Worm (Caenorhabditis elegans): Measurements from ENCODE around the gene lec-3.

Gene lec-3

DNA sequence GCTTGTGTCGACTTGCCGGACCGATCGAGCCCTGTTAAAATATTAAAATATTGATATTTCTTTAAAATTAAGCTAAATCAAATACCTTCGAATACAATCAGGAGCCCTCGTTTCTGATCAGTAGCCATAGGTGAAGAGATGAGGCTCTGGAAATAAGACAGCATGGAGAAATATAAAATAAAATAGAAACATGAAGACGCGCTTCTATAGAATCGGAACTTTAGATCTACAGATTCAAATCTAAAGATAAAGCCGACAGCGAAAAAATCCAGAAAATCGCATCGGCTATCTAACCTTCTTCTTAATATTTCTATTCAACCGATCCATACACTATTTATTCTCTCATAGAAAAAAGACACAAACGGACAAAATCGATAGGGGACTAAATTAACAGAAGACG lies 24.0 kb upstream of the lec-3 start, which contains the start of gene dtmk-1:
Gene dtmk-1 (minus strand): TSS at position 146 of the 400 bp plus-strand sequence.
- TF ChIP-seq T22C8.4 (GFP tag; IDR thresholded peaks at IDR 0.05) (no peak), flt-1 (GFP tag; IDR thresholded peaks at IDR 0.05) (no peak), ref-1 (GFP tag; conservative IDR thresholded peaks at IDR 0.05) (no peak), ztf-23 (GFP tag; IDR thresholded peaks at IDR 0.05) (no peak), cog-1 (tag; optimal IDR thresholded peaks at IDR 0.05) (no peak), ztf-29 (GFP tag; IDR thresholded peaks at IDR 0.05) (no peak), klf-2 (GFP tag; conservative IDR thresholded peaks at IDR 0.05) (no peak), med-1 (GFP tag; optimal IDR thresholded peaks at IDR 0.05; ENCODE audit: insufficient read depth) (no peak), tab-1 (GFP tag; IDR thresholded peaks at IDR 0.05) (no peak)

DNA sequence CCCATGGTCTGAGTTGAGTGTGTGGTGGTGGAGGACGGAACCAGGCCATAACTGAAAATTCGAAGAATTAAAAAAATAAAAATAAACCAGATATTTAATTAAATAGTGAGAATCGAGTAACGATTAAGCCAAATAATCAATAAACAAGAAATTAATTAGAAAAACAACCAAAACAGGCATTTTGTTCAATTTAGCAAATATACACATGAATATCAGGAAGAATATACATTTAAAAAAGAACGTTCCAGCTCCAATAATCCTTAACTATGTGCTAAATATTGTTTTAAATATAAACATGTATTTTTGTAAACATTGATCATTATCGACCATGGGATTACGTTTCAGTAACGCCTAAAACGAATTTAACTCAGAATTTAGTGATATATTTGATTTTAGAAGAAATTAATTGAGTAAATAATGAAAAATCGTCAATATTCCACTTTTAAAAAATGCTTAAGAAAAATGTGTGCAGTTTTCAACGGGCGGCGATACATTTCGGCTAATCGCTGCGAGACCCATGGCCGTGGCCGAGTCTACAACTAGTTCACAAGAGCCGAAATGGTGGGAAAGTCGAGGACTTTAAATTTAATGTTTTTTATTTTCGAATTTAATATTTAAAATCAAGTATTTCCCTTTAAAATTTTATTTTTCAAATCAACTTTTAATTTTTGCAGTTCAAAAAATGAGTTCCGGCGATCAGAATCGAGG lies 22.8 kb upstream of the lec-3 start, which contains the start of the genes R53.4 and psf-1:
Gene R53.4 (minus strand): TSS at position 51 of the 708 bp plus-strand sequence.
Gene psf-1 (plus strand): TSS at position 675 of the 708 bp plus-strand sequence.
- TF ChIP-seq med-1 (GFP tag; optimal IDR thresholded peaks at IDR 0.05; ENCODE audit: insufficient read depth) (no peak), tab-1 (GFP tag; IDR thresholded peaks at IDR 0.05) (no peak), ref-1 (GFP tag; conservative IDR thresholded peaks at IDR 0.05) (no peak), klf-2 (GFP tag; conservative IDR thresholded peaks at IDR 0.05) (no peak), cog-1 (tag; optimal IDR thresholded peaks at IDR 0.05) (no peak), T22C8.4 (GFP tag; IDR thresholded peaks at IDR 0.05) (no peak), ztf-29 (GFP tag; IDR thresholded peaks at IDR 0.05) (no peak)

DNA sequence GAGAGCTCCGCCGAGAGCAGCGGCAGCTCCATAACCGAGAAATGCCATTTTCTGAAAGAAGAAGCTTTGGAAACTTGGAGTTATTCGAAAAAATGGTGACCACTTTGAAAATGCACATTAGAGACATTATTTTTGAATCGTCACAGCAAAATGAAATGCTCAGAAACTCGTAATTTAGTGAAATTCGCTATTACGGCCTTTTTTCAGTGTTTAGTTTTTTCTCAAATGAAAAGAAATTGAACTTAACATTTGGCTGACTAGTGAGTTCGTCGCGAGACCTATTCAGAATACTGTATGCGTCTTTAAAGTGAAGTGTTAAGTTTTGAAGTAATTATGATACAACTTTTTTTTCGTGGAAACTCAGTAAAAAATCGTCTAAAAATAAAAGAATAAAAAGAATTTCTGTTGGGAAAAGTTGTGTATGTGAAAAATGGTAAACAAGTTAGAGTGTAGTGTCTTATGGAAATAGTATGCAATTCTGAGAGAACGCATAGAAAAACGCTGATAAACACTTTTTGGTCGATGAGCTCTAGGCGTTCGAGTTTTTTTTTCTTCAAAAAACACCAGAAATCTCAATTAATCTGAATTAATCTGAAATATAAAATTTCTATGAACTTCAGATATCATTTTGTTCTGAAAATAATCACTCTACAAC lies 20.3 kb upstream of the lec-3 start, which contains the start of gene R53.5:
Gene R53.5 (minus strand): TSS at position 51 of the 655 bp plus-strand sequence.
- TF ChIP-seq ref-1 (GFP tag; conservative IDR thresholded peaks at IDR 0.05), result no peak
- no peak for TF ChIP-seq flt-1 (GFP tag; IDR thresholded peaks at IDR 0.05)
- TF ChIP-seq T22C8.4 (GFP tag; IDR thresholded peaks at IDR 0.05), result no peak
- no peak for TF ChIP-seq med-1 (GFP tag; optimal IDR thresholded peaks at IDR 0.05; ENCODE audit: insufficient read depth)
- TF ChIP-seq ztf-23 (GFP tag; IDR thresholded peaks at IDR 0.05), result no peak

DNA sequence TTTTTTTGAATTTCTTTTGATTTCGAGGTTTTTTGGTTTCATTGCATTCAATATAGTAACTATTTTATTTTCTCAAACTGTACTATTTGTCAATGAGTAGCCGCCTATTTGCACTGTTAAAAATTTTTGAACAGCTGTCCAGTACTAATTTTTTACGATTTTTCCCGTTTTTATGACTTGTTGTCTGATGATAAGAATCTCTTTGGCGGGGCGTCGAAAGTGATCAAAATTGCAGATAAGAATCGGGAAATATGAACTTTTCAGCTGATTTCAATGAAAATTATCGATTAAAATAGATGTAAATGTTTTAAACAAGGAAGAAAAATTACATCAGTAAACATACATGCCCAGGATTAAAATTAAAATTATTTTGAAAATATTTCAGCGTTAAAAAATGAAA lies 16.7 kb upstream of the lec-3 start:
- TF ChIP-seq tab-1 (GFP tag; IDR thresholded peaks at IDR 0.05) (no peak), ztf-23 (GFP tag; IDR thresholded peaks at IDR 0.05) (no peak), klf-2 (GFP tag; conservative IDR thresholded peaks at IDR 0.05) (no peak), ztf-29 (GFP tag; IDR thresholded peaks at IDR 0.05) (no peak), cog-1 (tag; optimal IDR thresholded peaks at IDR 0.05) (no peak), T22C8.4 (GFP tag; IDR thresholded peaks at IDR 0.05) (no peak), med-1 (GFP tag; optimal IDR thresholded peaks at IDR 0.05; ENCODE audit: insufficient read depth) (no peak)

DNA sequence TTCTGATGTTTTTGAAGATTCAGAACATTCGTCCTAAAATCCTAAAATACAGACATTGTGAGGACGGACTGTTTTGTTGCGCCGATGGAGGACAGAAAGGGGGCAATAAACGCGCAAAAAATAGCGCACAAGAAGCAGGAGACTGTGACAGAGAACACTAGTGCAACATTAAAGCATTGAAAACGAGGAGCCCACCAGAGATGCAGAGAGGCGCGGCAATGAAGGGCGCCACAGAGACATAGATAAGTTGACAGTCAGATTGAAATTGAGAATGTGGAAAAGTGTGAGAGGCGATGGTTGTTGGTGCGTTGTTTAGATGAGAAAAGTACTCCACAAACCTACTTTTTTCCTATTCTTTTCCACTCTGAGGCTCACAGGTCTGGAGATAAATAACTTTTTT lies 15.9 kb upstream of the lec-3 start, which contains the start of gene aakg-5:
Gene aakg-5 (minus strand): TSS at position 159 of the 400 bp plus-strand sequence.
- TF ChIP-seq ref-1 (GFP tag; conservative IDR thresholded peaks at IDR 0.05) (no peak), flt-1 (GFP tag; IDR thresholded peaks at IDR 0.05) (no peak), ztf-29 (GFP tag; IDR thresholded peaks at IDR 0.05) (no peak), ztf-23 (GFP tag; IDR thresholded peaks at IDR 0.05) (no peak), T22C8.4 (GFP tag; IDR thresholded peaks at IDR 0.05) (no peak), cog-1 (tag; optimal IDR thresholded peaks at IDR 0.05) (no peak), klf-2 (GFP tag; conservative IDR thresholded peaks at IDR 0.05) (no peak), tab-1 (GFP tag; IDR thresholded peaks at IDR 0.05) (no peak), med-1 (GFP tag; optimal IDR thresholded peaks at IDR 0.05; ENCODE audit: insufficient read depth) (no peak)

DNA sequence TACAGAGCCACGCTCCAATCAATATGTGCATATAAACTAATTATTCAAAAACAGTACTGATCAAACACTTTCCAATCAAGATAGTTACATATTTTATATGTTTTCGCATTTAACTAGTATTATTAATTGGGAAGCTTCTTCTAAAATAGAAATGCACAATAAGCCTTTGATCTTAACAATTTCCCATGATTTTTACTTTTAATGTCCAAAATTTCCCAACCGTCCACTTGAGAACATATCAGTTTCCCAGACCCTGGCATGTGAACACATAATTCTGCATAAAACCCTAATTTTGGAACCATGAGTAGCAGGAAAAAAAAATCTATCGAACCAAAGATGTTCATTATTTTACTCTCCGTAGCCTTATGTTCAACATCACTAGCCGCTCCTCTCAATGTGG lies 14.5 kb upstream of the lec-3 start, which contains the start of gene R53.8:
Gene R53.8 (plus strand): TSS at position 301 of the 400 bp plus-strand sequence.
- TF ChIP-seq T22C8.4 (GFP tag; IDR thresholded peaks at IDR 0.05) (no peak), tab-1 (GFP tag; IDR thresholded peaks at IDR 0.05) (no peak), klf-2 (GFP tag; conservative IDR thresholded peaks at IDR 0.05) (no peak), med-1 (GFP tag; optimal IDR thresholded peaks at IDR 0.05; ENCODE audit: insufficient read depth) (no peak), ref-1 (GFP tag; conservative IDR thresholded peaks at IDR 0.05) (no peak)

DNA sequence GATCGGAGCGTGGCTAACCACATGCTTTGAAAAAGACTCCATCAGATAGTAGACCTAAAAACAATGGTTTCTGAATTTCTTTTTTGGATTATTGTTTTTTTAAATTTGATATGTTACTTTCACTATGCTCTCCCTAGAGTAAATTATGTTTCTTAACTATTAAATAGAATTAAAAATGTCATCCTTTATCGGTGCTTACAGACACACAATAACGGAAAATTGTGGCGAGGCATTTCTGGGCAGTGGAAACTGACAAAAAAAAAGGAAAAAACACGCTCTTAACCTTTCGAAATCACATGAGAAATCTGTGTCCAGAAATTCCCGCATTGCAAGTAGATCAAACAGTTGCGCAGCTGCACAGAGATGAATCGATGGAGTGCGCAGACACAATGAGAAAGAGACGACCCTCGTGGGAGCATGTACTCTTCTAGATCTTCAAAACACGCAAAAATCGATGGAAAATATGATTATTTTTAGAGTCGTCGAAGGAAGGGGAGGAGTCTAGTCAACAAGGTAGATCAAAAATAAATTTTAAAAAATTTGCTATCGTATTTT lies 10.8 kb upstream of the lec-3 start, which contains the start of gene ZK892.6:
Gene ZK892.6 (minus strand): TSS at position 51 of the 555 bp plus-strand sequence.
- TF ChIP-seq med-1 (GFP tag; optimal IDR thresholded peaks at IDR 0.05; ENCODE audit: insufficient read depth) (no peak), flt-1 (GFP tag; IDR thresholded peaks at IDR 0.05) (no peak), klf-2 (GFP tag; conservative IDR thresholded peaks at IDR 0.05) (no peak), ztf-23 (GFP tag; IDR thresholded peaks at IDR 0.05) (no peak), ref-1 (GFP tag; conservative IDR thresholded peaks at IDR 0.05) (no peak), tab-1 (GFP tag; IDR thresholded peaks at IDR 0.05) (no peak), ztf-29 (GFP tag; IDR thresholded peaks at IDR 0.05) (no peak)

DNA sequence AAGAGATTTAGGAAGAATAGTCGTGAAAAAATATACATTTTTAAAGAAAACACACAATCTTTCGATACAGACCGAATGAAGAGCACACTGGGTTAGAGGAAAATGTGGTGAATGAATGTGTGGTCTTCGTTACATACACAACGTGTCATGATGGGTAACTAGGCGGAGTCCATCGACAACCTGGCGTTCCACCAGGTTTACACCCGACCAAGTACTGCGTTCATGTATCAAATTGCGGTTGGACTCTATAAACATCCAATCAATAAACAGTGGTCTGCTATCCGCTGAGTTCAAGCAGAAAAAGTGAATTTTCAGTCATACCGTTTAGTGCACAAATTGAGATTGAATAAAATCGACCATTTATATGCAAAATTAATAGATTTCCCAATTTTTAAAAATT lies 9.2 kb upstream of the lec-3 start, which contains the start of gene sdz-38:
Gene sdz-38 (minus strand): TSS at position 101 of the 400 bp plus-strand sequence.
- TF ChIP-seq ztf-29 (GFP tag; IDR thresholded peaks at IDR 0.05), result no peak
- no peak for TF ChIP-seq med-1 (GFP tag; optimal IDR thresholded peaks at IDR 0.05; ENCODE audit: insufficient read depth)
- TF ChIP-seq ref-1 (GFP tag; conservative IDR thresholded peaks at IDR 0.05), result no peak
- TF ChIP-seq T22C8.4 (GFP tag; IDR thresholded peaks at IDR 0.05), result no peak
- no peak for TF ChIP-seq tab-1 (GFP tag; IDR thresholded peaks at IDR 0.05)
- no peak for TF ChIP-seq flt-1 (GFP tag; IDR thresholded peaks at IDR 0.05)
- no peak for TF ChIP-seq cog-1 (tag; optimal IDR thresholded peaks at IDR 0.05)
- TF ChIP-seq ztf-23 (GFP tag; IDR thresholded peaks at IDR 0.05), result no peak
- no peak for TF ChIP-seq klf-2 (GFP tag; conservative IDR thresholded peaks at IDR 0.05)

DNA sequence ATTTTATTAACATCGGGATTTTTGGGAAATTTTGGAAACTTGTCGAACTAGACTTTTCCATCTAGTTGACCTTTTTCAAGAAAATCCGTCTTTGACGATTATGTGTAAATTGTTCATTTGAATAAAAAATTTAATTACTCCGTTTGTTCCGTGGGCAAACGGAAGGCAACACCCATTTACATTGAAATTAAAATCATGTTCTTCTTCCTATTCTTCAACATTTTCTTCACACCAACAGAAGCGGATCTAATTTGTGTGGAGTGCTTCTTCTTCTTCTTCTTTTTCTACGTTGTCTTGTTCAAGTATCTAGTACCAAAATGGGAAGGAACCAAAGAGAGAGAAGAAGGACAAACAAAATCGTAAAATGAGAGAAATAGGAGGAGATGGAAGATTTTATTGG lies 8.5 kb upstream of the lec-3 start:
- TF ChIP-seq ref-1 (GFP tag; conservative IDR thresholded peaks at IDR 0.05), result no peak
